Worm (Caenorhabditis elegans): ENCODE data around the gene F31D5.2.

Gene F31D5.2

ce11 chrII:4173842-4174241 is 41.6 kb upstream of the F31D5.2 start:
- no peak for TF ChIP-seq ceh-28 (tag; optimal IDR thresholded peaks at IDR 0.05)
- TF ChIP-seq lin-15B (tag; optimal IDR thresholded peaks at IDR 0.05) = peak; percentile 33
- TF ChIP-seq nhr-25 (tag; optimal IDR thresholded peaks at IDR 0.05) = no peak
- TF ChIP-seq unc-39 (tag; optimal IDR thresholded peaks at IDR 0.05) = no peak
- TF ChIP-seq R02D3.7 (tag; optimal IDR thresholded peaks at IDR 0.05) = no peak
- TF ChIP-seq sea-2 (GFP tag; optimal IDR thresholded peaks at IDR 0.05) = no peak
- TF ChIP-seq nhr-11 (tag; optimal IDR thresholded peaks at IDR 0.05) = no peak
- TF ChIP-seq nhr-23 (tag; optimal IDR thresholded peaks at IDR 0.05) = no peak

ce11 chrII:4178838-4179237 is 36.6 kb upstream of the F31D5.2 start, which contains the start of gene R03H10.7:
Gene R03H10.7 (minus strand): TSS chrII:4178938.
- TF ChIP-seq aly-2 (tag; optimal IDR thresholded peaks at IDR 0.05) (no peak), lsy-12 (tag; optimal IDR thresholded peaks at IDR 0.05) (no peak), lin-39 (tag; optimal IDR thresholded peaks at IDR 0.05) (no peak), ceh-9 (tag; optimal IDR thresholded peaks at IDR 0.05) (no peak)

ce11 chrII:4179897-4180296 is 35.5 kb upstream of the F31D5.2 start, which contains the start of gene R03H10.1:
Gene R03H10.1 (plus strand): TSS chrII:4180248.
- TF ChIP-seq egl-5 (tag; optimal IDR thresholded peaks at IDR 0.05) (peak; percentile 51), egl-27 (tag; optimal IDR thresholded peaks at IDR 0.05) (no peak), mml-1 (tag; optimal IDR thresholded peaks at IDR 0.05) (no peak), pha-4 (tag; optimal IDR thresholded peaks at IDR 0.05) (peak; percentile 74), aly-2 (tag; optimal IDR thresholded peaks at IDR 0.05) (no peak), nhr-23 (tag; optimal IDR thresholded peaks at IDR 0.05) (no peak), nhr-11 (tag; optimal IDR thresholded peaks at IDR 0.05) (no peak)

- no peak for TF ChIP-seq aly-2 (tag; optimal IDR thresholded peaks at IDR 0.05)
- TF ChIP-seq ztf-11 (tag; optimal IDR thresholded peaks at IDR 0.05) = no peak
- no peak for TF ChIP-seq ceh-82 (tag; optimal IDR thresholded peaks at IDR 0.05)
- no peak for TF ChIP-seq jun-1 (tag; optimal IDR thresholded peaks at IDR 0.05)
- TF ChIP-seq ceh-16 (tag; optimal IDR thresholded peaks at IDR 0.05) = no peak
- TF ChIP-seq eor-1 (tag; optimal IDR thresholded peaks at IDR 0.05) = no peak
- no peak for TF ChIP-seq hmg-11 (tag; optimal IDR thresholded peaks at IDR 0.05)
- TF ChIP-seq lsy-12 (tag; optimal IDR thresholded peaks at IDR 0.05) = no peak
- TF ChIP-seq fkh-2 (tag; optimal IDR thresholded peaks at IDR 0.05) = no peak
- no peak for TF ChIP-seq egl-27 (tag; optimal IDR thresholded peaks at IDR 0.05)
- no peak for TF ChIP-seq ztf-4 (tag; optimal IDR thresholded peaks at IDR 0.05)
- no peak for TF ChIP-seq ZK546.5 (tag; optimal IDR thresholded peaks at IDR 0.05)
- TF ChIP-seq sea-2 (GFP tag; optimal IDR thresholded peaks at IDR 0.05) = no peak
- TF ChIP-seq egl-5 (tag; optimal IDR thresholded peaks at IDR 0.05) = no peak
- no peak for TF ChIP-seq nhr-237 (tag; optimal IDR thresholded peaks at IDR 0.05)
- TF ChIP-seq nhr-43 (tag; optimal IDR thresholded peaks at IDR 0.05; ENCODE audit: poor library complexity, severe bottlenecking) = no peak
- TF ChIP-seq unc-39 (tag; optimal IDR thresholded peaks at IDR 0.05) = no peak
These were observed 33.1 kb upstream of the F31D5.2 start, which contains the start of gene R03H10.11 for ce11 chrII:4182364-4182763. Gene R03H10.11 (plus strand): TSS chrII:4182664.

ce11 chrII:4183979-4184378 is 31.4 kb upstream of the F31D5.2 start:
- no peak for TF ChIP-seq mdl-1 (tag; optimal IDR thresholded peaks at IDR 0.05)
- no peak for TF ChIP-seq ama-1 (optimal IDR thresholded peaks at IDR 0.05)
- no peak for TF ChIP-seq ceh-82 (tag; optimal IDR thresholded peaks at IDR 0.05)
- TF ChIP-seq nhr-43 (tag; optimal IDR thresholded peaks at IDR 0.05; ENCODE audit: poor library complexity, severe bottlenecking) = no peak
- no peak for TF ChIP-seq fkh-10 (GFP tag; optimal IDR thresholded peaks at IDR 0.05)
- no peak for TF ChIP-seq nhr-67 (tag; optimal IDR thresholded peaks at IDR 0.05)
- no peak for TF ChIP-seq ztf-4 (tag; optimal IDR thresholded peaks at IDR 0.05)

- TF ChIP-seq nhr-77 (tag; optimal IDR thresholded peaks at IDR 0.05) = no peak
- TF ChIP-seq nfya-1 (tag; optimal IDR thresholded peaks at IDR 0.05; ENCODE audit: insufficient read depth) = no peak
- TF ChIP-seq nhr-28 (tag; optimal IDR thresholded peaks at IDR 0.05) = no peak
- no peak for TF ChIP-seq nhr-11 (tag; optimal IDR thresholded peaks at IDR 0.05)
- no peak for TF ChIP-seq nhr-237 (tag; optimal IDR thresholded peaks at IDR 0.05)
- TF ChIP-seq nhr-12 (tag; optimal IDR thresholded peaks at IDR 0.05) = no peak
- no peak for TF ChIP-seq R02D3.7 (tag; optimal IDR thresholded peaks at IDR 0.05)
- TF ChIP-seq aly-2 (tag; optimal IDR thresholded peaks at IDR 0.05) = no peak
These were observed 29.1 kb upstream of the F31D5.2 start, which contains the start of gene cpna-1 for ce11 chrII:4186364-4186763. Gene cpna-1 (plus strand): TSS chrII:4186664.

Data from whole organism, L3 larva.